Fruit fly (Drosophila melanogaster) whole organism, larva: ENCODE results near the gene CG7386.
"Not testable (repeated sequence)": the region's sequence is repeated elsewhere in the genome, so short reads cannot be mapped to it uniquely, and the experiment has no call there.

Experiments
- noc ChIP-seq: fragments of 200-800 bp; sonication (Bioruptor generic); optimal IDR thresholded peaks from 3 replicates; lab custom pipeline; 2019; ENCODE audit warnings: missing biosample characterization, mild to moderate bottlenecking, missing genetic modification characterization, moderate library complexity

Gene CG7386

dm6 chr3L:6188995-6189927 lies at the start of gene CG7386, which contains the start of gene D19A:
CG7386 (plus strand) TSS chr3L:6189745.
D19A (minus strand) TSS chr3L:6189123.
- peak; percentile 33 for TF ChIP-seq noc (tag; lab: Kevin White, UChicago)

dm6 chr3L:6139924-6140574 lies 49.5 kb upstream of the CG7386 start, which contains the start of gene Cpr65Av:
Cpr65Av (minus strand) TSS chr3L:6139974.
- TF ChIP-seq noc (tag; lab: Kevin White, UChicago) = no peak

- no peak for TF ChIP-seq noc (tag; lab: Kevin White, UChicago)
These were observed 48.6 kb upstream of the CG7386 start for dm6 chr3L:6140771-6141472.

- TF ChIP-seq noc (tag; lab: Kevin White, UChicago) = no peak
These were observed 48.0 kb upstream of the CG7386 start for dm6 chr3L:6141538-6141937.

dm6 chr3L:6142313-6142712 lies 47.2 kb upstream of the CG7386 start, which contains the start of gene Cpr65Aw:
Cpr65Aw (minus strand) TSS chr3L:6142413.
- no peak for TF ChIP-seq noc (tag; lab: Kevin White, UChicago)

dm6 chr3L:6143188-6143755 lies 46.3 kb upstream of the CG7386 start, which contains the start of gene Lcp65Ad:
Lcp65Ad (plus strand) TSS chr3L:6143395.
- no peak for TF ChIP-seq noc (tag; lab: Kevin White, UChicago)

- no peak for TF ChIP-seq noc (tag; lab: Kevin White, UChicago)
These were observed 44.8 kb upstream of the CG7386 start, which contains the start of gene Lcp65Ac for dm6 chr3L:6144769-6145220. Lcp65Ac (plus strand) TSS chr3L:6144819.

- not testable (repeated sequence) for TF ChIP-seq noc (tag; lab: Kevin White, UChicago)
These were observed 43.2 kb upstream of the CG7386 start, which contains the start of gene Lcp65Ab2 for dm6 chr3L:6146374-6146773. Lcp65Ab2 (plus strand) TSS chr3L:6146674.

dm6 chr3L:6147887-6148286 lies 41.7 kb upstream of the CG7386 start, which contains the start of gene Cpr65Ax1:
Cpr65Ax1 (minus strand) TSS chr3L:6147987.
- TF ChIP-seq noc (tag; lab: Kevin White, UChicago) = not testable (repeated sequence)

- not testable (repeated sequence) for TF ChIP-seq noc (tag; lab: Kevin White, UChicago)
These were observed 40.3 kb upstream of the CG7386 start, which contains the start of gene Lcp65Ab1 for dm6 chr3L:6149248-6149647. Lcp65Ab1 (plus strand) TSS chr3L:6149548.

- not testable (repeated sequence) for TF ChIP-seq noc (tag; lab: Kevin White, UChicago)
These were observed 38.7 kb upstream of the CG7386 start, which contains the start of the genes Cpr65Ax2 and Lcp65Aa for dm6 chr3L:6150757-6151354. Cpr65Ax2 (minus strand) TSS chr3L:6150857. Lcp65Aa (plus strand) TSS chr3L:6151304.

- TF ChIP-seq noc (tag; lab: Kevin White, UChicago) = no peak
These were observed 37.0 kb upstream of the CG7386 start, which contains the start of gene Acp65Aa for dm6 chr3L:6152531-6152930. Acp65Aa (minus strand) TSS chr3L:6152745.

dm6 chr3L:6154951-6155394 lies 34.6 kb upstream of the CG7386 start:
- TF ChIP-seq noc (tag; lab: Kevin White, UChicago) = no peak
